Fruit fly (Drosophila melanogaster) whole organism, embryonic: ENCODE results near the gene aqz.

ENCODE experiments used
- Antp ChIP-seq: fragments of 200-800 bp; sonication (Bioruptor generic); optimal IDR thresholded peaks from 3 replicates; lab custom pipeline; 2016; ENCODE audit warnings: missing biosample characterization, missing genetic modification characterization
- CG10366 ChIP-seq: fragments of 200-800 bp; sonication (Bioruptor generic); IDR thresholded peaks from 2 replicates; pipeline ENCODE4 v1.3.6; 2022; ENCODE audit warnings: missing biosample characterization, missing genetic modification characterization
- CG10979 ChIP-seq: fragments of 200-800 bp; sonication (Bioruptor generic); optimal IDR thresholded peaks from 2 replicates; lab custom pipeline; 2018; ENCODE audit warnings: missing biosample characterization, mild to moderate bottlenecking, missing genetic modification characterization, moderate library complexity
- CG11560 ChIP-seq: fragments of 200-800 bp; sonication (Bioruptor generic); IDR thresholded peaks from 3 replicates; pipeline ENCODE4 v1.3.6; 2022; ENCODE audit warnings: missing biosample characterization, missing genetic modification characterization
- CG12299 ChIP-seq: fragments of 200-800 bp; sonication (Bioruptor generic); optimal IDR thresholded peaks from 2 replicates; lab custom pipeline; 2018; ENCODE audit warnings: missing biosample characterization, mild to moderate bottlenecking, missing genetic modification characterization
- CG13296 ChIP-seq: fragments of 200-800 bp; sonication (Bioruptor generic); optimal IDR thresholded peaks from 3 replicates; lab custom pipeline; 2018; ENCODE audit warnings: missing biosample characterization, mild to moderate bottlenecking, missing genetic modification characterization
- CG15696 ChIP-seq: fragments of 200-800 bp; sonication (Bioruptor generic); optimal IDR thresholded peaks from 2 replicates; lab custom pipeline; 2019; ENCODE audit warnings: missing biosample characterization, mild to moderate bottlenecking, missing genetic modification characterization, moderate library complexity
- CG1647 ChIP-seq: fragments of 200-800 bp; sonication (Bioruptor generic); optimal IDR thresholded peaks from 3 replicates; lab custom pipeline; 2016; ENCODE audit warnings: missing biosample characterization, missing genetic modification characterization
- CG17829 ChIP-seq: fragments of 200-800 bp; optimal IDR thresholded peaks from 2 replicates; lab custom pipeline; 2019; ENCODE audit warnings: missing biosample characterization, mild to moderate bottlenecking, missing genetic modification characterization, moderate library complexity
- CG2129 ChIP-seq: fragments of 200-800 bp; sonication (Bioruptor generic); IDR thresholded peaks from 2 replicates; pipeline ENCODE4 v1.3.6; 2022; ENCODE audit warnings: missing biosample characterization, missing genetic modification characterization; ENCODE audit not compliant: partially characterized antibody
- CG2712 ChIP-seq: fragments of 200-800 bp; optimal IDR thresholded peaks from 3 replicates; lab custom pipeline; 2019; ENCODE audit warnings: missing biosample characterization, mild to moderate bottlenecking, missing genetic modification characterization, moderate library complexity
- CG32532 ChIP-seq: fragments of 200-800 bp; sonication (Bioruptor generic); IDR thresholded peaks from 2 replicates; pipeline ENCODE4 v1.3.6; 2022; ENCODE audit warnings: missing biosample characterization, missing genetic modification characterization
- CG32767 ChIP-seq: fragments of 200-800 bp; sonication (Bioruptor generic); IDR thresholded peaks from 2 replicates; pipeline ENCODE4 v1.3.6; 2022; ENCODE audit warnings: missing biosample characterization, missing genetic modification characterization
- CG32772 ChIP-seq: fragments of 200-800 bp; sonication (Bioruptor generic); IDR thresholded peaks from 2 replicates; pipeline ENCODE4 v1.3.6; 2022; ENCODE audit warnings: missing biosample characterization, missing genetic modification characterization
- CG33213 ChIP-seq: fragments of 200-800 bp; sonication (Bioruptor generic); optimal IDR thresholded peaks from 3 replicates; lab custom pipeline; 2016; ENCODE audit warnings: missing biosample characterization, missing genetic modification characterization
- CG33557 ChIP-seq: fragments of 200-800 bp; sonication (Bioruptor generic); optimal IDR thresholded peaks from 2 replicates; lab custom pipeline; 2019; ENCODE audit warnings: missing biosample characterization, mild to moderate bottlenecking, missing genetic modification characterization, moderate library complexity
- CG43689 ChIP-seq: fragments of 200-800 bp; sonication (Bioruptor generic); IDR thresholded peaks from 2 replicates; pipeline ENCODE4 v1.3.6; 2022; ENCODE audit warnings: missing biosample characterization, missing genetic modification characterization
- CG4404 ChIP-seq: fragments of 200-800 bp; sonication (Bioruptor generic); IDR thresholded peaks from 2 replicates; pipeline ENCODE4 v1.3.6; 2022; ENCODE audit warnings: missing biosample characterization, missing genetic modification characterization
- CG4617 ChIP-seq: fragments of 200-800 bp; sonication (Bioruptor generic); optimal IDR thresholded peaks from 3 replicates; lab custom pipeline; 2016; ENCODE audit warnings: missing biosample characterization, missing genetic modification characterization, borderline replicate concordance
- CG5180 ChIP-seq: fragments of 200-800 bp; sonication (Bioruptor generic); optimal IDR thresholded peaks from 3 replicates; lab custom pipeline; 2017; ENCODE audit warnings: missing biosample characterization, missing genetic modification characterization, mild to moderate bottlenecking, moderate library complexity, missing genetic modification reagents
- CG7745 ChIP-seq: fragments of 200-800 bp; sonication (Bioruptor generic); optimal IDR thresholded peaks from 2 replicates; lab custom pipeline; 2018; ENCODE audit warnings: missing biosample characterization, mild to moderate bottlenecking, missing genetic modification characterization, moderate library complexity
- CTCF ChIP-seq: fragments of 200-800 bp; sonication (Bioruptor generic); optimal IDR thresholded peaks from 2 replicates; lab custom pipeline; 2017; ENCODE audit warnings: missing biosample characterization, mild to moderate bottlenecking, missing genetic modification characterization, moderate library complexity
- Dfd ChIP-seq, 2 experiments: fragments of >200 bp; optimal IDR thresholded peaks; 2 replicates each; lab custom pipeline; 2017; ENCODE audit warnings: missing biosample characterization in 2 of 2, missing genetic modification characterization in 2 of 2
- Dip3 ChIP-seq: fragments of 200-800 bp; sonication (Bioruptor generic); optimal IDR thresholded peaks from 3 replicates; lab custom pipeline; 2016; ENCODE audit warnings: missing biosample characterization, missing genetic modification characterization
- Dref ChIP-seq: fragments of 200-800 bp; sonication (Bioruptor generic); IDR thresholded peaks from 2 replicates; pipeline ENCODE4 v1.3.6; 2022; ENCODE audit warnings: missing biosample characterization, missing genetic modification characterization
- Drgx ChIP-seq: fragments of 200-800 bp; sonication (Bioruptor generic); IDR thresholded peaks from 2 replicates; pipeline ENCODE4 v1.3.6; 2022; ENCODE audit warnings: missing biosample characterization, missing genetic modification characterization
- Eip74EF ChIP-seq, 2 experiments: fragments of 200-800 bp in 1 of 2; fragments of >200 bp in 1 of 2; sonication (Bioruptor generic) in 1 of 2; optimal IDR thresholded peaks; 2 replicates each; lab custom pipeline; 2017 to 2019; ENCODE audit warnings: missing biosample characterization in 2 of 2, missing genetic modification characterization in 2 of 2, mild to moderate bottlenecking in 1 of 2, moderate library complexity in 1 of 2
- Elba2 ChIP-seq: fragments of 200-800 bp; sonication (Bioruptor generic); optimal IDR thresholded peaks from 3 replicates; lab custom pipeline; 2016; ENCODE audit warnings: missing biosample characterization, missing genetic modification characterization
- Kr ChIP-seq: fragments of 200-800 bp; sonication (Bioruptor generic); optimal IDR thresholded peaks from 2 replicates; lab custom pipeline; 2017; ENCODE audit warnings: missing biosample characterization, mild to moderate bottlenecking, missing genetic modification characterization
- MBD-R2 ChIP-seq: fragments of 200-800 bp; sonication (Bioruptor generic); IDR thresholded peaks from 2 replicates; pipeline ENCODE4 v1.3.6; 2022; ENCODE audit warnings: missing biosample characterization, missing genetic modification characterization
- Side ChIP-seq: fragments of 200-800 bp; sonication (Bioruptor generic); optimal IDR thresholded peaks from 2 replicates; lab custom pipeline; 2016; ENCODE audit warnings: missing biosample characterization, missing genetic modification characterization
- Six4 ChIP-seq: fragments of 200-800 bp; sonication (Bioruptor generic); optimal IDR thresholded peaks from 2 replicates; lab custom pipeline; 2016; ENCODE audit warnings: missing biosample characterization, missing genetic modification characterization
- Tbp ChIP-seq: fragments of >200 bp; optimal IDR thresholded peaks from 2 replicates; lab custom pipeline; 2018; ENCODE audit warnings: missing biosample characterization, missing genetic modification characterization
- Trl ChIP-seq, 3 experiments: fragments of >200 bp in 2 of 3; fragments of 200-800 bp in 1 of 3; sonication (Bioruptor generic) in 1 of 3; optimal IDR thresholded peaks; 2 replicates in 1 of 3; 3 replicates in 2 of 3; lab custom pipeline; 2016 to 2017; ENCODE audit warnings: missing biosample characterization in 1 of 3, missing genetic modification characterization in 1 of 3
- Xrp1 ChIP-seq: fragments of 200-800 bp; sonication (Bioruptor generic); IDR thresholded peaks from 2 replicates; pipeline ENCODE4 v1.3.6; 2022; ENCODE audit warnings: missing biosample characterization, missing genetic modification characterization
- cas ChIP-seq: fragments of 200-800 bp; sonication (Bioruptor generic); IDR thresholded peaks from 2 replicates; pipeline ENCODE4 v1.3.6; 2022; ENCODE audit warnings: missing biosample characterization, missing genetic modification characterization
- ci ChIP-seq: fragments of 200-800 bp; sonication (Bioruptor generic); IDR thresholded peaks from 3 replicates; pipeline ENCODE4 v1.3.6; 2022; ENCODE audit warnings: missing biosample characterization, missing genetic modification characterization
- crol ChIP-seq: fragments of 200-800 bp; sonication (Bioruptor generic); IDR thresholded peaks from 2 replicates; pipeline ENCODE4 v1.3.6; 2022; ENCODE audit warnings: missing biosample characterization, missing genetic modification characterization
- dm ChIP-seq: fragments of 200-800 bp; sonication (Bioruptor generic); optimal IDR thresholded peaks from 3 replicates; lab custom pipeline; 2016; ENCODE audit warnings: missing biosample characterization, missing genetic modification characterization
- dpn ChIP-seq, 2 experiments: fragments of 200-800 bp; sonication (Bioruptor generic); optimal IDR thresholded peaks; 3 replicates each; lab custom pipeline; 2016; ENCODE audit warnings: missing biosample characterization in 2 of 2, missing genetic modification characterization in 2 of 2
- dysf ChIP-seq: fragments of 200-800 bp; sonication (Bioruptor generic); IDR thresholded peaks from 3 replicates; pipeline ENCODE4 v1.3.6; 2022; ENCODE audit warnings: missing biosample characterization, missing genetic modification characterization
- exex ChIP-seq: fragments of 200-800 bp; sonication (Bioruptor generic); optimal IDR thresholded peaks from 4 replicates; lab custom pipeline; 2018; ENCODE audit warnings: missing biosample characterization, mild to moderate bottlenecking, missing genetic modification characterization, moderate library complexity
- odd ChIP-seq: fragments of 200-800 bp; sonication (Bioruptor generic); optimal IDR thresholded peaks from 2 replicates; lab custom pipeline; 2017; ENCODE audit warnings: missing biosample characterization, mild to moderate bottlenecking, missing genetic modification characterization
- pros ChIP-seq: fragments of 200-800 bp; sonication (Bioruptor generic); optimal IDR thresholded peaks from 3 replicates; lab custom pipeline; 2019; ENCODE audit warnings: missing biosample characterization, mild to moderate bottlenecking, missing genetic modification characterization, moderate library complexity
- row ChIP-seq: fragments of 200-800 bp; sonication (Bioruptor generic); IDR thresholded peaks from 3 replicates; pipeline ENCODE4 v1.3.6; 2022; ENCODE audit warnings: missing biosample characterization, missing genetic modification characterization
- sc ChIP-seq, 3 experiments: fragments of >200 bp in 2 of 3; fragments of 200-800 bp in 1 of 3; sonication (Bioruptor generic) in 1 of 3; optimal IDR thresholded peaks; 2 replicates in 2 of 3; 3 replicates in 1 of 3; lab custom pipeline; 2017; ENCODE audit warnings: mild to moderate bottlenecking in 1 of 3, missing biosample characterization in 1 of 3, missing genetic modification characterization in 1 of 3, missing genetic modification reagents in 1 of 3
- sisA ChIP-seq: fragments of 200-800 bp; sonication (Bioruptor generic); IDR thresholded peaks from 2 replicates; pipeline ENCODE4 v1.3.6; 2022; ENCODE audit warnings: missing biosample characterization, missing genetic modification characterization
- tgo ChIP-seq: fragments of 200-800 bp; sonication (Bioruptor generic); IDR thresholded peaks from 3 replicates; pipeline ENCODE4 v1.3.6; 2022; ENCODE audit warnings: missing biosample characterization, missing genetic modification characterization
- twi ChIP-seq: fragments of 200-800 bp; optimal IDR thresholded peaks from 2 replicates; lab custom pipeline; 2019; ENCODE audit warnings: missing biosample characterization, mild to moderate bottlenecking, missing genetic modification characterization, moderate library complexity
- usp ChIP-seq: fragments of >200 bp; optimal IDR thresholded peaks from 2 replicates; lab custom pipeline; 2017; ENCODE audit warnings: missing biosample characterization, missing genetic modification characterization
- vvl ChIP-seq: fragments of 200-800 bp; sonication (Bioruptor generic); IDR thresholded peaks from 2 replicates; pipeline ENCODE4 v1.3.6; 2022; ENCODE audit warnings: missing biosample characterization, missing genetic modification characterization

aqz gene

dm6 chr3R:8784788-8785187 is 35.7 kb downstream of the aqz start (continued):
- no peak for TF ChIP-seq exex
- TF ChIP-seq row (GFP tag; lab: Robert Waterston, UW) = peak; percentile 78
- no peak for TF ChIP-seq pros
- TF ChIP-seq CG10979 (tag; lab: Kevin White, UChicago) = no peak
- TF ChIP-seq cas (GFP tag; lab: Robert Waterston, UW) = peak; percentile 29; the same call in 1 of the 2 replicates
- TF ChIP-seq odd = no peak
- no peak for TF ChIP-seq CG1647
- TF ChIP-seq Drgx (GFP tag; lab: Robert Waterston, UW) = peak; percentile 76
- TF ChIP-seq Dip3 (GFP tag; lab: Kevin White, UChicago) = peak; percentile 43
- TF ChIP-seq dpn (GFP tag; optimal IDR thresholded peaks at IDR 0.05; lab: Kevin White, UChicago) = no peak
- TF ChIP-seq Eip74EF (GFP tag; optimal IDR thresholded peaks at IDR 0.05; lab: Kevin White, UChicago) = no peak
- TF ChIP-seq CG32767 (GFP tag; lab: Robert Waterston, UW) = peak; percentile 47; the same call in 1 of the 2 replicates
- TF ChIP-seq CG15696 (tag; lab: Kevin White, UChicago) = no peak
- TF ChIP-seq Kr (GFP tag; lab: Kevin White, UChicago) = no peak
- TF ChIP-seq CG4617 (GFP tag; lab: Kevin White, UChicago) = no peak
- peak; percentile 77 for TF ChIP-seq ci (GFP tag; lab: Robert Waterston, UW)
- TF ChIP-seq Dfd (GFP tag; optimal IDR thresholded peaks at IDR 0.05; lab: Kevin White, UChicago) = no peak
- TF ChIP-seq tgo = peak; percentile 58; the same call in 2 of the 3 replicates
- TF ChIP-seq CG5180 = no peak
- no peak for TF ChIP-seq CG33213 (GFP tag; lab: Kevin White, UChicago)
- peak; percentile 24; the same call in 1 of the 2 replicates for TF ChIP-seq CG10366 (GFP tag; lab: Robert Waterston, UW)
- no peak for TF ChIP-seq CTCF (GFP tag; lab: Kevin White, UChicago)
- TF ChIP-seq Tbp (GFP tag; lab: Kevin White, UChicago) = no peak
- no peak for TF ChIP-seq usp (GFP tag; lab: Kevin White, UChicago)
- TF ChIP-seq CG43689 (GFP tag; lab: Robert Waterston, UW) = 0 out of 2 replicates have a peak, but pooled peaks have one; percentile 36
- peak; percentile 50 for TF ChIP-seq sisA
- peak; percentile 33 for TF ChIP-seq dm
- no peak for TF ChIP-seq CG33557 (GFP tag; lab: Kevin White, UChicago)
- no peak for TF ChIP-seq crol
- TF ChIP-seq twi (tag; lab: Kevin White, UChicago) = no peak
- no peak for TF ChIP-seq Dref (GFP tag; lab: Robert Waterston, UW)
- TF ChIP-seq CG12299 (tag; lab: Kevin White, UChicago) = no peak
- no peak for TF ChIP-seq Trl (optimal IDR thresholded peaks at IDR 0.05; lab: Kevin White, UChicago)
- peak; percentile 24 for TF ChIP-seq Trl (GFP tag; optimal IDR thresholded peaks at IDR 0.05; lab: Kevin White, UChicago)
- TF ChIP-seq CG2129 (GFP tag; lab: Robert Waterston, UW) = no peak
- no peak for TF ChIP-seq Elba2 (GFP tag; lab: Kevin White, UChicago)
- TF ChIP-seq Xrp1 (GFP tag; lab: Robert Waterston, UW) = peak; percentile 66
- TF ChIP-seq Six4 = no peak
- 0 out of 2 replicates have a peak, but pooled peaks have one; percentile 18 for TF ChIP-seq CG4404 (GFP tag; lab: Robert Waterston, UW)
- TF ChIP-seq Side (GFP tag; lab: Kevin White, UChicago) = no peak
- peak; percentile 37; the same call in 1 of the 2 replicates for TF ChIP-seq CG32772 (GFP tag; lab: Robert Waterston, UW)
- TF ChIP-seq CG11560 (tag; lab: Robert Waterston, UW) = no peak
- TF ChIP-seq Antp (GFP tag; lab: Kevin White, UChicago) = peak; percentile 30
- TF ChIP-seq CG2712 (tag; lab: Kevin White, UChicago) = no peak
- peak; percentile 7 for TF ChIP-seq CG17829
- TF ChIP-seq CG13296 (GFP tag; lab: Kevin White, UChicago) = no peak
- TF ChIP-seq CG7745 (tag; lab: Kevin White, UChicago) = no peak
- peak; percentile 80 for TF ChIP-seq vvl
- TF ChIP-seq MBD-R2 (GFP tag; lab: Robert Waterston, UW) = peak; percentile 25; the same call in 1 of the 2 replicates
- TF ChIP-seq CG32532 (GFP tag; lab: Robert Waterston, UW) = peak; percentile 80
- TF ChIP-seq sc (optimal IDR thresholded peaks at IDR 0.05; lab: Kevin White, UChicago) = no peak
- TF ChIP-seq sc (GFP tag; optimal IDR thresholded peaks at IDR 0.05; lab: Kevin White, UChicago) = no peak
- TF ChIP-seq dysf (GFP tag; lab: Robert Waterston, UW) = peak; percentile 80
